Fruit fly (Drosophila melanogaster): Measurements from ENCODE around the gene CG10859.

Gene CG10859

dm6 chr2L:13445249-13445846, 46.9 kb upstream of the CG10859 start, which contains the start of gene Hacd2 (continued):
- peak; percentile 41 for TF ChIP-seq GATAe (GFP tag; conservative IDR thresholded peaks at IDR 0.05)
- no peak for TF ChIP-seq CG12236 (GFP tag; optimal IDR thresholded peaks at IDR 0.05)
- no peak for TF ChIP-seq Neu2 (GFP tag; optimal IDR thresholded peaks at IDR 0.05; ENCODE audit: borderline replicate concordance)
- no peak for TF ChIP-seq H2.0 (GFP tag; IDR thresholded peaks at IDR 0.05)
- no peak for TF ChIP-seq crp (GFP tag; optimal IDR thresholded peaks at IDR 0.05)
- TF ChIP-seq HmgD (GFP tag; optimal IDR thresholded peaks at IDR 0.05), result peak; percentile 72
- no peak for TF ChIP-seq CG11093 (GFP tag; IDR thresholded peaks at IDR 0.05)
- TF ChIP-seq run (tag; optimal IDR thresholded peaks at IDR 0.05), result no peak
- peak; percentile 52 for TF ChIP-seq Dp (GFP tag; optimal IDR thresholded peaks at IDR 0.05)
- 0 out of 2 replicates have a peak, but pooled peaks have one; percentile 14 for TF ChIP-seq Xrp1 (GFP tag; IDR thresholded peaks at IDR 0.05)
- peak; percentile 13; the same call in 1 of the 2 replicates for TF ChIP-seq sna (GFP tag; IDR thresholded peaks at IDR 0.05; ENCODE audit: partially characterized antibody)
- no peak for TF ChIP-seq CG4282 (GFP tag; optimal IDR thresholded peaks at IDR 0.05)
- peak; percentile 84 for TF ChIP-seq CG1603 (tag; optimal IDR thresholded peaks at IDR 0.05)
- TF ChIP-seq CG2712 (tag; optimal IDR thresholded peaks at IDR 0.05), result no peak
- TF ChIP-seq knrl (GFP tag; IDR thresholded peaks at IDR 0.05; ENCODE audit: partially characterized antibody), result peak; percentile 34; the same call in 1 of the 3 replicates
- TF ChIP-seq CG2202 (tag; optimal IDR thresholded peaks at IDR 0.05), result no peak
- peak; percentile 30; the same call in 1 of the 2 replicates for TF ChIP-seq bbx (GFP tag; IDR thresholded peaks at IDR 0.05; ENCODE audit: partially characterized antibody)
- TF ChIP-seq Xbp1 (GFP tag; optimal IDR thresholded peaks at IDR 0.05), result peak; percentile 35
- 0 out of 3 replicates have a peak, but pooled peaks have one; percentile 13 for TF ChIP-seq row (GFP tag; IDR thresholded peaks at IDR 0.05)
- TF ChIP-seq CG12744 (GFP tag; optimal IDR thresholded peaks at IDR 0.05), result peak; percentile 26
- TF ChIP-seq lab (GFP tag; optimal IDR thresholded peaks at IDR 0.05), result peak; percentile 3
- TF ChIP-seq Meics (GFP tag; optimal IDR thresholded peaks at IDR 0.05), result no peak
- TF ChIP-seq vfl (GFP tag; optimal IDR thresholded peaks at IDR 0.05), result peak; percentile 20
- TF ChIP-seq kay (GFP tag; optimal IDR thresholded peaks at IDR 0.05), result no peak
- peak; percentile 19 for TF ChIP-seq NfI (GFP tag; optimal IDR thresholded peaks at IDR 0.05)
- peak; percentile 95 for TF ChIP-seq gfzf (GFP tag; optimal IDR thresholded peaks at IDR 0.05)
- TF ChIP-seq CG9797 (GFP tag; optimal IDR thresholded peaks at IDR 0.05), result peak; percentile 81
- no peak for TF ChIP-seq CG2889 (GFP tag; IDR thresholded peaks at IDR 0.05)
- TF ChIP-seq ap (GFP tag; IDR thresholded peaks at IDR 0.05), result no peak
- TF ChIP-seq CG43689 (GFP tag; IDR thresholded peaks at IDR 0.05), result no peak
- peak; percentile 26 to 68 for TF ChIP-seq Hr51 (GFP tag; optimal IDR thresholded peaks at IDR 0.05)
- no peak for TF ChIP-seq CkIIα-i1 (GFP tag; IDR thresholded peaks at IDR 0.05)
- TF ChIP-seq ham (GFP tag; IDR thresholded peaks at IDR 0.05), result no peak
- TF ChIP-seq Med (GFP tag), result peak; percentile 82
- TF ChIP-seq CG1024 (GFP tag; IDR thresholded peaks at IDR 0.05), result no peak
- TF ChIP-seq slbo (GFP tag; IDR thresholded peaks at IDR 0.05), result peak; percentile 58
- no peak for TF ChIP-seq peb (GFP tag; IDR thresholded peaks at IDR 0.05)
- TF ChIP-seq CG9876 (GFP tag; optimal IDR thresholded peaks at IDR 0.05), result peak; percentile 39
- TF ChIP-seq corto (GFP tag; optimal IDR thresholded peaks at IDR 0.05), result no peak
- TF ChIP-seq HmgZ (tag; optimal IDR thresholded peaks at IDR 0.05), result peak; percentile 79
- TF ChIP-seq Ptx1 (GFP tag; IDR thresholded peaks at IDR 0.05), result no peak
- no peak for TF ChIP-seq Doc3 (GFP tag; IDR thresholded peaks at IDR 0.05; ENCODE audit: partially characterized antibody)
- TF ChIP-seq sr (GFP tag; IDR thresholded peaks at IDR 0.05), result no peak
- TF ChIP-seq ftz-f1 (GFP tag; optimal IDR thresholded peaks at IDR 0.05), result peak; percentile 36
- TF ChIP-seq CG2120 (GFP tag; optimal IDR thresholded peaks at IDR 0.05), result peak; percentile 47
- TF ChIP-seq ci (GFP tag; IDR thresholded peaks at IDR 0.05), result peak; percentile 53
- 0 out of 3 replicates have a peak, but pooled peaks have one; percentile 29 for TF ChIP-seq zfh1 (GFP tag; IDR thresholded peaks at IDR 0.05)
- peak; percentile 76; the same call in 2 of the 3 replicates for TF ChIP-seq CG2199 (GFP tag; IDR thresholded peaks at IDR 0.05)
- TF ChIP-seq CG9215 (GFP tag; IDR thresholded peaks at IDR 0.05), result no peak
- no peak for TF ChIP-seq D19B (GFP tag; optimal IDR thresholded peaks at IDR 0.05)

Measured in whole organism, embryonic.